Fruit fly (Drosophila melanogaster): ENCODE results near the gene dmrt99B.

dmrt99B gene

dm6 chr3R:29726277-29726676, 33.9 kb downstream of the dmrt99B start:
- TF ChIP-seq NC2β (GFP tag; optimal IDR thresholded peaks at IDR 0.05) = no peak
- TF ChIP-seq zen (tag; optimal IDR thresholded peaks at IDR 0.05) = peak; percentile 49
- no peak for TF ChIP-seq fu2 (GFP tag; optimal IDR thresholded peaks at IDR 0.05)
- peak; percentile 76 for TF ChIP-seq Nf-YB (GFP tag; optimal IDR thresholded peaks at IDR 0.05)
- TF ChIP-seq Ets65A (GFP tag) = no peak
- TF ChIP-seq scrt (GFP tag; optimal IDR thresholded peaks at IDR 0.05) = no peak
- TF ChIP-seq CG6765 (GFP tag; optimal IDR thresholded peaks at IDR 0.05) = no peak
- TF ChIP-seq CG10366 (GFP tag; IDR thresholded peaks at IDR 0.05) = no peak
- no peak for TF ChIP-seq Bdp1 (GFP tag; optimal IDR thresholded peaks at IDR 0.05)
- no peak for TF ChIP-seq Scr (GFP tag; IDR thresholded peaks at IDR 0.05; ENCODE audit: partially characterized antibody)
- no peak for TF ChIP-seq CG30403 (GFP tag; optimal IDR thresholded peaks at IDR 0.05)
- TF ChIP-seq CG18262 (tag; optimal IDR thresholded peaks at IDR 0.05) = no peak
- no peak for TF ChIP-seq CG16815 (GFP tag; optimal IDR thresholded peaks at IDR 0.05)
- TF ChIP-seq CG42726 (GFP tag; IDR thresholded peaks at IDR 0.05; ENCODE audit: partially characterized antibody) = no peak
- TF ChIP-seq sens (GFP tag) = peak; percentile 26
- no peak for TF ChIP-seq bigmax (GFP tag; optimal IDR thresholded peaks at IDR 0.05)
- TF ChIP-seq H15 (GFP tag; IDR thresholded peaks at IDR 0.05) = no peak
- no peak for TF ChIP-seq CG16779 (GFP tag; IDR thresholded peaks at IDR 0.05)
- TF ChIP-seq zfh1 (GFP tag; IDR thresholded peaks at IDR 0.05) = no peak
- peak; percentile 38; the same call in 1 of the 2 replicates for TF ChIP-seq vvl (GFP tag; IDR thresholded peaks at IDR 0.05)
- TF ChIP-seq ERR (GFP tag; optimal IDR thresholded peaks at IDR 0.05) = no peak
- 0 out of 4 replicates have a peak, but pooled peaks have one; percentile 52 for TF ChIP-seq chinmo (GFP tag; IDR thresholded peaks at IDR 0.05; ENCODE audit: partially characterized antibody)
- no peak for TF ChIP-seq p53 (GFP tag; optimal IDR thresholded peaks at IDR 0.05)
- TF ChIP-seq CG3407 (GFP tag; optimal IDR thresholded peaks at IDR 0.05) = no peak
- TF ChIP-seq CrebB (tag; optimal IDR thresholded peaks at IDR 0.05) = no peak
- no peak for TF ChIP-seq NK7.1 (GFP tag; optimal IDR thresholded peaks at IDR 0.05)
- TF ChIP-seq cg (GFP tag; optimal IDR thresholded peaks at IDR 0.05) = peak; percentile 67
- no peak for TF ChIP-seq fd96Cb (tag; optimal IDR thresholded peaks at IDR 0.05)
- no peak for TF ChIP-seq CG11504 (tag; optimal IDR thresholded peaks at IDR 0.05)
- no peak for TF ChIP-seq croc (GFP tag; conservative IDR thresholded peaks at IDR 0.05)
- no peak for TF ChIP-seq fru (optimal IDR thresholded peaks at IDR 0.05)
- no peak for TF ChIP-seq bbx (GFP tag; IDR thresholded peaks at IDR 0.05; ENCODE audit: partially characterized antibody)
- no peak for TF ChIP-seq Sox102F (GFP tag; optimal IDR thresholded peaks at IDR 0.05)
- no peak for TF ChIP-seq pum (GFP tag; optimal IDR thresholded peaks at IDR 0.05)
- TF ChIP-seq jing (GFP tag; optimal IDR thresholded peaks at IDR 0.05) = no peak
- no peak for TF ChIP-seq CG9727 (GFP tag; optimal IDR thresholded peaks at IDR 0.05)
- no peak for TF ChIP-seq jumu (GFP tag; optimal IDR thresholded peaks at IDR 0.05)
- no peak for TF ChIP-seq CG10431 (GFP tag; optimal IDR thresholded peaks at IDR 0.05)
- TF ChIP-seq gsb (GFP tag; IDR thresholded peaks at IDR 0.05) = no peak
- no peak for TF ChIP-seq Dad (GFP tag; optimal IDR thresholded peaks at IDR 0.05)
- TF ChIP-seq GATAe (GFP tag; conservative IDR thresholded peaks at IDR 0.05) = no peak
- no peak for TF ChIP-seq dimm (GFP tag; IDR thresholded peaks at IDR 0.05)
- peak; percentile 75 for TF ChIP-seq Nf-YC (tag; optimal IDR thresholded peaks at IDR 0.05)
- peak; percentile 76 for TF ChIP-seq CG17385 (GFP tag; optimal IDR thresholded peaks at IDR 0.05)
- TF ChIP-seq sd (tag; optimal IDR thresholded peaks at IDR 0.05) = no peak
- no peak for TF ChIP-seq exex (tag; optimal IDR thresholded peaks at IDR 0.05)
- no peak for TF ChIP-seq CG34224 (GFP tag; IDR thresholded peaks at IDR 0.05; ENCODE audit: partially characterized antibody)
- TF ChIP-seq CG3281 (GFP tag; optimal IDR thresholded peaks at IDR 0.05) = no peak
- TF ChIP-seq Trl (optimal IDR thresholded peaks at IDR 0.05) = peak; percentile 33 to 53
- no peak for TF ChIP-seq Trl (GFP tag; optimal IDR thresholded peaks at IDR 0.05)
- TF ChIP-seq sc (optimal IDR thresholded peaks at IDR 0.05) = no peak
- TF ChIP-seq sc (GFP tag; optimal IDR thresholded peaks at IDR 0.05) = no peak

Measured in whole organism, embryonic.